Fruit fly (Drosophila melanogaster): ENCODE results near the gene gny.

The gny gene

dm6 chr2L:10379865-10380264 lies at the start of gene gny:
Gene gny, plus strand, starts transcription at chr2L:10380103.
- TF ChIP-seq OdsH (GFP tag; optimal IDR thresholded peaks at IDR 0.05) (no peak), Hnf4 (GFP tag; optimal IDR thresholded peaks at IDR 0.05) (no peak), rgr (GFP tag; optimal IDR thresholded peaks at IDR 0.05) (no peak), Rel (GFP tag; optimal IDR thresholded peaks at IDR 0.05) (no peak), Rel (tag; optimal IDR thresholded peaks at IDR 0.05) (peak; percentile 1)

- TF ChIP-seq Rel (GFP tag; optimal IDR thresholded peaks at IDR 0.05) (no peak), Rel (tag; optimal IDR thresholded peaks at IDR 0.05) (no peak), lola (GFP tag; optimal IDR thresholded peaks at IDR 0.05) (no peak), Dfd (GFP tag; optimal IDR thresholded peaks at IDR 0.05) (no peak), N (GFP tag; optimal IDR thresholded peaks at IDR 0.05) (no peak), sage (GFP tag; optimal IDR thresholded peaks at IDR 0.05) (no peak), CrebA (GFP tag; optimal IDR thresholded peaks at IDR 0.05; ENCODE audit: borderline replicate concordance) (no peak), h (GFP tag; optimal IDR thresholded peaks at IDR 0.05) (no peak), br (GFP tag; optimal IDR thresholded peaks at IDR 0.05) (no peak), CG32264 (GFP tag; optimal IDR thresholded peaks at IDR 0.05) (no peak), psq (GFP tag; optimal IDR thresholded peaks at IDR 0.05) (no peak), Myc (optimal IDR thresholded peaks at IDR 0.05) (no peak), OdsH (GFP tag; optimal IDR thresholded peaks at IDR 0.05) (no peak), HLH106 (tag; optimal IDR thresholded peaks at IDR 0.05) (no peak)
Measured at dm6 chr2L:10331066-10331847, 48.6 kb upstream of the gny start, which contains the start of the genes Schip1 and Cox10. Gene Schip1, minus strand, starts transcription at chr2L:10331116. Gene Cox10, plus strand, starts transcription at chr2L:10331471.

dm6 chr2L:10333091-10333991 lies 46.6 kb upstream of the gny start, which contains the start of gene GATAd:
Gene GATAd, plus strand, starts transcription at chr2L:10333734.
- TF ChIP-seq Myc (optimal IDR thresholded peaks at IDR 0.05): peak; percentile 71
- TF ChIP-seq Hr83 (GFP tag; optimal IDR thresholded peaks at IDR 0.05; ENCODE audit: poor library complexity, severe bottlenecking): peak; percentile 50
- TF ChIP-seq brk (GFP tag; optimal IDR thresholded peaks at IDR 0.05): peak; percentile 56
- TF ChIP-seq OdsH (GFP tag; optimal IDR thresholded peaks at IDR 0.05): no peak
- no peak for TF ChIP-seq psq (GFP tag; optimal IDR thresholded peaks at IDR 0.05)
- no peak for TF ChIP-seq Rel (GFP tag; optimal IDR thresholded peaks at IDR 0.05)
- peak; percentile 35 for TF ChIP-seq Rel (tag; optimal IDR thresholded peaks at IDR 0.05)
- TF ChIP-seq woc (GFP tag; optimal IDR thresholded peaks at IDR 0.05): peak; percentile 2
- TF ChIP-seq N (GFP tag; optimal IDR thresholded peaks at IDR 0.05): no peak

dm6 chr2L:10334213-10334612 lies 45.7 kb upstream of the gny start:
- TF ChIP-seq tai (GFP tag; optimal IDR thresholded peaks at IDR 0.05) (no peak), OdsH (GFP tag; optimal IDR thresholded peaks at IDR 0.05) (no peak), woc (GFP tag; optimal IDR thresholded peaks at IDR 0.05) (no peak), GATAd (GFP tag; optimal IDR thresholded peaks at IDR 0.05) (no peak), dmrt93B (GFP tag; optimal IDR thresholded peaks at IDR 0.05) (no peak), Mio (GFP tag; optimal IDR thresholded peaks at IDR 0.05) (no peak), br (GFP tag; optimal IDR thresholded peaks at IDR 0.05) (no peak), N (GFP tag; optimal IDR thresholded peaks at IDR 0.05) (no peak), Hr83 (GFP tag; optimal IDR thresholded peaks at IDR 0.05; ENCODE audit: poor library complexity, severe bottlenecking) (no peak), foxo (GFP tag; optimal IDR thresholded peaks at IDR 0.05) (no peak), ey (GFP tag; optimal IDR thresholded peaks at IDR 0.05) (no peak), psq (GFP tag; optimal IDR thresholded peaks at IDR 0.05) (no peak), jim (GFP tag; optimal IDR thresholded peaks at IDR 0.05) (no peak), Jra (GFP tag; optimal IDR thresholded peaks at IDR 0.05) (no peak), Sp1 (GFP tag; optimal IDR thresholded peaks at IDR 0.05) (no peak), Vsx2 (GFP tag; optimal IDR thresholded peaks at IDR 0.05; ENCODE audit: partially characterized antibody) (no peak), usp (GFP tag; optimal IDR thresholded peaks at IDR 0.05) (no peak), CG9705 (GFP tag; optimal IDR thresholded peaks at IDR 0.05) (no peak), Myc (optimal IDR thresholded peaks at IDR 0.05) (no peak), Rel (GFP tag; optimal IDR thresholded peaks at IDR 0.05) (no peak), Rel (tag; optimal IDR thresholded peaks at IDR 0.05) (no peak)

Data from whole organism, wandering third instar larva.